Worm (Caenorhabditis elegans): ENCODE data around the gene B0348.2.

The B0348.2 gene

ce11 chrV:43070-43469, 2.0 kb upstream of the B0348.2 start:
- TF ChIP-seq ceh-28 (tag; optimal IDR thresholded peaks at IDR 0.05) = peak; percentile 88
- no peak for TF ChIP-seq mml-1 (tag; optimal IDR thresholded peaks at IDR 0.05)
- no peak for TF ChIP-seq mdl-1 (tag; optimal IDR thresholded peaks at IDR 0.05)
- TF ChIP-seq nhr-23 (tag; optimal IDR thresholded peaks at IDR 0.05) = no peak
- TF ChIP-seq hmg-11 (tag; optimal IDR thresholded peaks at IDR 0.05) = no peak
- no peak for TF ChIP-seq unc-62 (GFP tag; optimal IDR thresholded peaks at IDR 0.05)

ce11 chrV:44026-44425, 1.1 kb upstream of the B0348.2 start:
- TF ChIP-seq mdl-1 (tag; optimal IDR thresholded peaks at IDR 0.05) = no peak
- peak; percentile 76 for TF ChIP-seq elt-2 (tag; optimal IDR thresholded peaks at IDR 0.05)
- TF ChIP-seq jun-1 (tag; optimal IDR thresholded peaks at IDR 0.05) = peak; percentile 16
- peak; percentile 71 for TF ChIP-seq pqm-1 (tag; optimal IDR thresholded peaks at IDR 0.05)
- TF ChIP-seq fkh-2 (tag; optimal IDR thresholded peaks at IDR 0.05) = no peak
- TF ChIP-seq ztf-11 (tag; optimal IDR thresholded peaks at IDR 0.05) = no peak

- TF ChIP-seq eor-1 (tag; optimal IDR thresholded peaks at IDR 0.05) (no peak), pqm-1 (tag; optimal IDR thresholded peaks at IDR 0.05) (peak; percentile 71), nhr-12 (tag; optimal IDR thresholded peaks at IDR 0.05) (no peak), pha-4 (tag; optimal IDR thresholded peaks at IDR 0.05) (peak; percentile 20), elt-2 (tag; optimal IDR thresholded peaks at IDR 0.05) (peak; percentile 92), jun-1 (tag; optimal IDR thresholded peaks at IDR 0.05) (peak; percentile 40)
Observed at ce11 chrV:47799-48198, 2.7 kb downstream of the B0348.2 start.

- TF ChIP-seq nhr-28 (tag; optimal IDR thresholded peaks at IDR 0.05) (no peak), ztf-4 (tag; optimal IDR thresholded peaks at IDR 0.05) (no peak), hmg-11 (tag; optimal IDR thresholded peaks at IDR 0.05) (no peak), ceh-16 (tag; optimal IDR thresholded peaks at IDR 0.05) (no peak), tbx-2 (tag; optimal IDR thresholded peaks at IDR 0.05) (no peak), snpc-4 (tag; optimal IDR thresholded peaks at IDR 0.05) (no peak), nfya-1 (tag; optimal IDR thresholded peaks at IDR 0.05; ENCODE audit: insufficient read depth) (no peak), nhr-76 (tag; optimal IDR thresholded peaks at IDR 0.05) (no peak), zag-1 (tag; optimal IDR thresholded peaks at IDR 0.05) (no peak), nhr-12 (tag; optimal IDR thresholded peaks at IDR 0.05) (no peak), elt-3 (tag; optimal IDR thresholded peaks at IDR 0.05) (no peak), elt-2 (tag; optimal IDR thresholded peaks at IDR 0.05) (no peak), fkh-10 (GFP tag; optimal IDR thresholded peaks at IDR 0.05) (no peak), nhr-25 (tag; optimal IDR thresholded peaks at IDR 0.05) (no peak)
Observed at ce11 chrV:48622-49021, 3.5 kb downstream of the B0348.2 start, which contains the start of gene B0348.1. B0348.1 (plus strand) TSS chrV:48922.

- peak; percentile 31 for TF ChIP-seq pha-4 (tag; optimal IDR thresholded peaks at IDR 0.05)
- peak; percentile 7 for TF ChIP-seq jun-1 (tag; optimal IDR thresholded peaks at IDR 0.05)
- no peak for TF ChIP-seq zag-1 (tag; optimal IDR thresholded peaks at IDR 0.05)
- peak; percentile 25 for TF ChIP-seq mdl-1 (tag; optimal IDR thresholded peaks at IDR 0.05)
- TF ChIP-seq hmg-11 (tag; optimal IDR thresholded peaks at IDR 0.05) = peak; percentile 21
- no peak for TF ChIP-seq ama-1 (optimal IDR thresholded peaks at IDR 0.05)
- TF ChIP-seq lsy-12 (tag; optimal IDR thresholded peaks at IDR 0.05) = peak; percentile 57
- TF ChIP-seq nhr-67 (tag; optimal IDR thresholded peaks at IDR 0.05) = no peak
- no peak for TF ChIP-seq unc-39 (tag; optimal IDR thresholded peaks at IDR 0.05)
- no peak for TF ChIP-seq egl-27 (tag; optimal IDR thresholded peaks at IDR 0.05)
- TF ChIP-seq egl-5 (tag; optimal IDR thresholded peaks at IDR 0.05) = no peak
- peak; percentile 30 for TF ChIP-seq elt-2 (tag; optimal IDR thresholded peaks at IDR 0.05)
- no peak for TF ChIP-seq daf-12 (tag; optimal IDR thresholded peaks at IDR 0.05)
- peak; percentile 45 for TF ChIP-seq tbx-2 (tag; optimal IDR thresholded peaks at IDR 0.05)
- TF ChIP-seq nhr-43 (tag; optimal IDR thresholded peaks at IDR 0.05; ENCODE audit: poor library complexity, severe bottlenecking) = peak; percentile 60
- TF ChIP-seq nfya-1 (tag; optimal IDR thresholded peaks at IDR 0.05; ENCODE audit: insufficient read depth) = peak; percentile 20
- TF ChIP-seq elt-1 (tag; optimal IDR thresholded peaks at IDR 0.05) = no peak
- peak; percentile 25 for TF ChIP-seq nhr-76 (tag; optimal IDR thresholded peaks at IDR 0.05)
Observed at ce11 chrV:53286-53685, 8.2 kb downstream of the B0348.2 start.

Data from whole organism, L3 larva.